Fruit fly (Drosophila melanogaster) whole organism, embryonic: Measurements from ENCODE around the gene Bacc.

Experiments used
- Asciz ChIP-seq: fragments of 200-800 bp; sonication (Bioruptor generic); optimal IDR thresholded peaks from 2 replicates; lab custom pipeline; 2017; ENCODE audit warnings: missing biosample characterization, mild to moderate bottlenecking, missing genetic modification characterization, missing genetic modification reagents
- CG11093 ChIP-seq: fragments of 200-800 bp; sonication (Bioruptor generic); IDR thresholded peaks from 3 replicates; pipeline ENCODE4 v1.3.6; 2022; ENCODE audit warnings: missing biosample characterization, missing genetic modification characterization
- CG11696 ChIP-seq: fragments of 200-800 bp; sonication (Bioruptor generic); IDR thresholded peaks from 2 replicates; pipeline ENCODE4 v1.3.6; 2022; ENCODE audit warnings: missing biosample characterization, missing genetic modification characterization
- CG1529 ChIP-seq: fragments of 200-800 bp; sonication (Bioruptor generic); optimal IDR thresholded peaks from 3 replicates; lab custom pipeline; 2018; ENCODE audit warnings: missing biosample characterization, missing genetic modification characterization
- CG1602 ChIP-seq: fragments of 200-800 bp; sonication (Bioruptor generic); optimal IDR thresholded peaks from 3 replicates; lab custom pipeline; 2016; ENCODE audit warnings: missing biosample characterization, missing genetic modification characterization
- CG16813 ChIP-seq: fragments of 200-800 bp; sonication (Bioruptor generic); IDR thresholded peaks from 3 replicates; pipeline ENCODE4 v1.3.6; 2022; ENCODE audit warnings: missing biosample characterization, missing genetic modification characterization; ENCODE audit not compliant: partially characterized antibody
- CG17359 ChIP-seq: fragments of 200-800 bp; sonication (Bioruptor generic); optimal IDR thresholded peaks from 3 replicates; lab custom pipeline; 2018; ENCODE audit warnings: missing biosample characterization, mild to moderate bottlenecking, missing genetic modification characterization, moderate library complexity
- CG17568 ChIP-seq: fragments of 200-800 bp; sonication (Bioruptor generic); optimal IDR thresholded peaks from 2 replicates; lab custom pipeline; 2018; ENCODE audit warnings: missing biosample characterization, mild to moderate bottlenecking, missing genetic modification characterization, moderate library complexity
- CG1792 ChIP-seq: fragments of 200-800 bp; sonication (Bioruptor generic); optimal IDR thresholded peaks from 2 replicates; lab custom pipeline; 2016; ENCODE audit warnings: missing biosample characterization, missing genetic modification characterization
- CG2120 ChIP-seq: fragments of 200-800 bp; sonication (Bioruptor generic); optimal IDR thresholded peaks from 3 replicates; lab custom pipeline; 2016; ENCODE audit warnings: missing biosample characterization, missing genetic modification characterization
- CG30431 ChIP-seq: fragments of 200-800 bp; sonication (Bioruptor generic); optimal IDR thresholded peaks from 2 replicates; lab custom pipeline; 2017; ENCODE audit warnings: missing biosample characterization, missing genetic modification characterization
- CG33557 ChIP-seq: fragments of 200-800 bp; sonication (Bioruptor generic); optimal IDR thresholded peaks from 2 replicates; lab custom pipeline; 2019; ENCODE audit warnings: missing biosample characterization, mild to moderate bottlenecking, missing genetic modification characterization, moderate library complexity
- CG3838 ChIP-seq: fragments of 200-800 bp; sonication (Bioruptor generic); optimal IDR thresholded peaks from 3 replicates; lab custom pipeline; 2016; ENCODE audit warnings: missing biosample characterization, missing genetic modification characterization
- CG4820 ChIP-seq: fragments of 200-800 bp; sonication (Bioruptor generic); optimal IDR thresholded peaks from 3 replicates; lab custom pipeline; 2016; ENCODE audit warnings: missing biosample characterization, missing genetic modification characterization
- CG6813 ChIP-seq: fragments of 200-800 bp; sonication (Bioruptor generic); optimal IDR thresholded peaks from 2 replicates; lab custom pipeline; 2017; ENCODE audit warnings: missing biosample characterization, missing genetic modification characterization, mild to moderate bottlenecking, moderate library complexity, missing genetic modification reagents
- CG9797 ChIP-seq: fragments of 200-800 bp; sonication (Bioruptor generic); optimal IDR thresholded peaks from 3 replicates; lab custom pipeline; 2018; ENCODE audit warnings: missing biosample characterization, mild to moderate bottlenecking, missing genetic modification characterization
- CoRest ChIP-seq: fragments of 200-800 bp; sonication (Bioruptor generic); optimal IDR thresholded peaks from 3 replicates; lab custom pipeline; 2018; ENCODE audit warnings: missing biosample characterization, mild to moderate bottlenecking, missing genetic modification characterization, moderate library complexity
- D ChIP-seq, 2 experiments: fragments of 200-800 bp in 1 of 2; fragments of >200 bp in 1 of 2; sonication (Bioruptor generic) in 1 of 2; optimal IDR thresholded peaks; 2 replicates in 1 of 2; 3 replicates in 1 of 2; lab custom pipeline; 2017; ENCODE audit warnings: mild to moderate bottlenecking in 1 of 2, missing biosample characterization in 1 of 2, missing genetic modification characterization in 1 of 2, missing genetic modification reagents in 1 of 2
- Dip3 ChIP-seq: fragments of 200-800 bp; sonication (Bioruptor generic); optimal IDR thresholded peaks from 3 replicates; lab custom pipeline; 2016; ENCODE audit warnings: missing biosample characterization, missing genetic modification characterization
- E2f2 ChIP-seq: fragments of 200-800 bp; sonication (Bioruptor generic); IDR thresholded peaks from 2 replicates; pipeline ENCODE4 v1.3.6; 2022; ENCODE audit warnings: missing biosample characterization, missing genetic modification characterization
- Ets65A ChIP-seq: fragments of 200-800 bp; sonication (Bioruptor generic); peaks from one replicate; lab custom pipeline; 2016; ENCODE audit warnings: missing biosample characterization, missing genetic modification characterization
- Gug ChIP-seq: fragments of 200-800 bp; sonication (Bioruptor generic); IDR thresholded peaks from 4 replicates; pipeline ENCODE4 v1.3.6; 2022; ENCODE audit warnings: missing biosample characterization, missing genetic modification characterization
- Hmx ChIP-seq: fragments of 200-800 bp; sonication (Bioruptor generic); optimal IDR thresholded peaks from 2 replicates; lab custom pipeline; 2016; ENCODE audit warnings: missing biosample characterization, missing genetic modification characterization
- Hr51 ChIP-seq, 2 experiments: fragments of 200-800 bp; sonication (Bioruptor generic); optimal IDR thresholded peaks; 2 replicates in 1 of 2; 3 replicates in 1 of 2; lab custom pipeline; 2016 to 2018; ENCODE audit warnings: missing biosample characterization in 2 of 2, missing genetic modification characterization in 2 of 2, mild to moderate bottlenecking in 1 of 2, moderate library complexity in 1 of 2
- Kr ChIP-seq: fragments of 200-800 bp; sonication (Bioruptor generic); optimal IDR thresholded peaks from 2 replicates; lab custom pipeline; 2017; ENCODE audit warnings: missing biosample characterization, mild to moderate bottlenecking, missing genetic modification characterization
- NFAT ChIP-seq: fragments of 200-800 bp; sonication (Bioruptor generic); IDR thresholded peaks from 2 replicates; pipeline ENCODE4 v1.3.6; 2022; ENCODE audit warnings: missing biosample characterization, missing genetic modification characterization
- Oaz ChIP-seq: fragments of 200-800 bp; sonication (Bioruptor generic); IDR thresholded peaks from 2 replicates; pipeline ENCODE4 v1.3.6; 2022; ENCODE audit warnings: missing biosample characterization, missing genetic modification characterization
- Rfx ChIP-seq: fragments of 200-800 bp; sonication (Bioruptor generic); IDR thresholded peaks from 2 replicates; pipeline ENCODE4 v1.3.6; 2022; ENCODE audit warnings: missing biosample characterization, missing genetic modification characterization
- Rx ChIP-seq: fragments of 200-800 bp; sonication (Bioruptor generic); IDR thresholded peaks from 2 replicates; pipeline ENCODE4 v1.3.6; 2022; ENCODE audit warnings: missing biosample characterization, missing genetic modification characterization
- Taf1 ChIP-seq: fragments of 200-800 bp; sonication (Bioruptor generic); IDR thresholded peaks from 2 replicates; pipeline ENCODE4 v1.3.6; 2022; ENCODE audit warnings: missing biosample characterization, missing genetic modification characterization
- Tbp ChIP-seq: fragments of >200 bp; optimal IDR thresholded peaks from 2 replicates; lab custom pipeline; 2018; ENCODE audit warnings: missing biosample characterization, missing genetic modification characterization
- ash1 ChIP-seq: fragments of 200-800 bp; sonication (Bioruptor generic); optimal IDR thresholded peaks from 2 replicates; lab custom pipeline; 2018; ENCODE audit warnings: missing biosample characterization, mild to moderate bottlenecking, missing genetic modification characterization
- bab2 ChIP-seq: fragments of 200-800 bp; sonication (Bioruptor generic); optimal IDR thresholded peaks from 2 replicates; lab custom pipeline; 2016; ENCODE audit warnings: missing biosample characterization, missing genetic modification characterization
- bsh ChIP-seq, 2 experiments: fragments of 200-800 bp; sonication (Bioruptor generic); optimal IDR thresholded peaks; 2 replicates each; lab custom pipeline; 2017 to 2018; ENCODE audit warnings: mild to moderate bottlenecking in 2 of 2, missing biosample characterization in 2 of 2, missing genetic modification characterization in 2 of 2, moderate library complexity in 1 of 2
- crp ChIP-seq, 2 experiments: fragments of 200-800 bp; sonication (Bioruptor generic); optimal IDR thresholded peaks; 2 replicates in 1 of 2; 3 replicates in 1 of 2; lab custom pipeline; 2017; ENCODE audit warnings: missing biosample characterization in 2 of 2, missing genetic modification characterization in 2 of 2, mild to moderate bottlenecking in 1 of 2, moderate library complexity in 1 of 2
- da ChIP-seq: fragments of 200-800 bp; sonication (Bioruptor generic); optimal IDR thresholded peaks from 2 replicates; lab custom pipeline; 2016; ENCODE audit warnings: missing biosample characterization, missing genetic modification characterization
- dysf ChIP-seq: fragments of 200-800 bp; sonication (Bioruptor generic); IDR thresholded peaks from 3 replicates; pipeline ENCODE4 v1.3.6; 2022; ENCODE audit warnings: missing biosample characterization, missing genetic modification characterization
- ftz-f1 ChIP-seq: fragments of 200-800 bp; sonication (Bioruptor generic); optimal IDR thresholded peaks from 2 replicates; lab custom pipeline; 2016; ENCODE audit warnings: missing biosample characterization, missing genetic modification characterization
- gfzf ChIP-seq: fragments of 200-800 bp; sonication (Bioruptor generic); optimal IDR thresholded peaks from 2 replicates; lab custom pipeline; 2016; ENCODE audit warnings: missing biosample characterization, mild to moderate bottlenecking, missing genetic modification characterization, moderate library complexity
- grau ChIP-seq: fragments of 200-800 bp; optimal IDR thresholded peaks from 3 replicates; lab custom pipeline; 2019; ENCODE audit warnings: missing biosample characterization, mild to moderate bottlenecking, missing genetic modification characterization, moderate library complexity
- jing ChIP-seq: fragments of 200-800 bp; sonication (Bioruptor generic); optimal IDR thresholded peaks from 2 replicates; lab custom pipeline; 2018; ENCODE audit warnings: missing biosample characterization, mild to moderate bottlenecking, missing genetic modification characterization
- ken ChIP-seq: fragments of 200-800 bp; sonication (Bioruptor generic); IDR thresholded peaks from 3 replicates; pipeline ENCODE4 v1.3.6; 2022; ENCODE audit warnings: missing biosample characterization, missing genetic modification characterization
- mirr ChIP-seq: fragments of 200-800 bp; sonication (Bioruptor generic); optimal IDR thresholded peaks from 3 replicates; lab custom pipeline; 2018; ENCODE audit warnings: missing biosample characterization, mild to moderate bottlenecking, missing genetic modification characterization
- nau ChIP-seq: fragments of 200-800 bp; sonication (Bioruptor generic); optimal IDR thresholded peaks from 3 replicates; lab custom pipeline; 2017; ENCODE audit warnings: missing biosample characterization, mild to moderate bottlenecking, missing genetic modification characterization, missing genetic modification reagents
- ranshi ChIP-seq: fragments of 200-800 bp; sonication (Bioruptor generic); IDR thresholded peaks from 2 replicates; pipeline ENCODE4 v1.3.6; 2022; ENCODE audit warnings: missing biosample characterization, missing genetic modification characterization
- repo ChIP-seq: fragments of 200-800 bp; sonication (Bioruptor generic); optimal IDR thresholded peaks from 2 replicates; lab custom pipeline; 2016; ENCODE audit warnings: missing biosample characterization, missing genetic modification characterization
- schlank ChIP-seq: fragments of 200-800 bp; sonication (Bioruptor generic); optimal IDR thresholded peaks from 2 replicates; lab custom pipeline; 2018; ENCODE audit warnings: missing biosample characterization, mild to moderate bottlenecking, missing genetic modification characterization
- scrt ChIP-seq: fragments of 200-800 bp; sonication (Bioruptor generic); optimal IDR thresholded peaks from 2 replicates; lab custom pipeline; 2018; ENCODE audit warnings: missing biosample characterization, mild to moderate bottlenecking, missing genetic modification characterization, moderate library complexity
- sima ChIP-seq: fragments of 200-800 bp; sonication (Bioruptor generic); optimal IDR thresholded peaks from 2 replicates; lab custom pipeline; 2016; ENCODE audit warnings: missing biosample characterization, missing genetic modification characterization

Bacc gene

DNA sequence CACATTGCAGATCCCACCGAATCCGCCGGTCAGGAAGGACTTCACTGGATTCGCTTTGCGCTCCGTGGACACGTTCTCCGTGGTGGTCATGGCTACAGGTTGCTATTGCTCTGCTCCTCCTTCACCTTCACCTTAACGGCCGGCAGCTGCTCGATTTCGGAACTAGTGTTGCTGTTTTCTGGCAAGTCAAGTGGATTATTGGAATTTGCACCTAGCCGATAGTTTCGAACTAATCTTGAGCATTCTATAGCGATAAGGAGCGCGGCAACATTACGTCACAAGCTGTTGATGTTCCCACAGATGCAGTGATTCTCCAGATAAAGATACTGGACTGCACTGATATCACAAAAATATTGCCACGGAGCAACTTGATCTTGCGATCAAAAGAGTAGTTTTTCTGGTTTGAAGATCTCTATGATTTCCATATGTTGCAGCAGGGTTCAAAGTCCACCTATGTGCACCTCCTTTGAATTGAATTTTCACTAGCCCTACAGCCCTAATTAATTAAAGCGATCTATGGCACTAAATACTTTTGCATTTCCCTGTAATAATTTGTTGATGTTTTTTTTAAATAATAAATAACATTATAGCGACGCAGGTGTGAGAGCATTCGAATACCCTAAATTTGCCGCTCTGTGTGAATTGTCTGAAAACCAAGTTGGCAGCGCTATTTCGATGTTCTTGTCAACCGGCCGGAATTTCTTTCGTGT, 17.4 kb downstream of the Bacc start, which contains the start of the genes colt and HINT1 (continued):
- TF ChIP-seq gfzf (peak; percentile 91), mirr (GFP tag; lab: Kevin White, UChicago) (peak; percentile 41), Rx (GFP tag; lab: Robert Waterston, UW) (no peak), Kr (no peak), bsh (GFP tag; optimal IDR thresholded peaks at IDR 0.05; lab: Kevin White, UChicago) (peak in 1 of 2 experiments; percentile 92), CG3838 (no peak), CoRest (peak; percentile 47), CG16813 (GFP tag; lab: Robert Waterston, UW) (no peak; the same call in 2 of the 3 replicates), CG17359 (tag; lab: Kevin White, UChicago) (no peak), NFAT (GFP tag; lab: Robert Waterston, UW) (peak; percentile 51; the same call in 1 of the 2 replicates), Dip3 (no peak), CG9797 (GFP tag; lab: Kevin White, UChicago) (peak; percentile 74), scrt (peak; percentile 19), da (no peak), crp (GFP tag; optimal IDR thresholded peaks at IDR 0.05; lab: Kevin White, UChicago) (peak in 1 of 2 experiments; percentile 54), CG1529 (GFP tag; lab: Kevin White, UChicago) (no peak), ranshi (GFP tag; lab: Robert Waterston, UW) (no peak), ftz-f1 (GFP tag; lab: Kevin White, UChicago) (no peak), dysf (GFP tag; lab: Robert Waterston, UW) (no peak), jing (GFP tag; lab: Kevin White, UChicago) (no peak), grau (tag; lab: Kevin White, UChicago) (peak; percentile 38), CG6813 (GFP tag; lab: Kevin White, UChicago) (no peak), CG33557 (no peak), Tbp (GFP tag; lab: Kevin White, UChicago) (no peak), repo (GFP tag; lab: Kevin White, UChicago) (no peak), sima (no peak), CG4820 (GFP tag; lab: Kevin White, UChicago) (no peak), bab2 (no peak), Oaz (GFP tag; lab: Robert Waterston, UW) (no peak), nau (no peak), D (optimal IDR thresholded peaks at IDR 0.05; lab: Kevin White, UChicago) (no peak), D (GFP tag; optimal IDR thresholded peaks at IDR 0.05; lab: Kevin White, UChicago) (no peak), ken (no peak), Hmx (GFP tag; lab: Kevin White, UChicago) (no peak), Ets65A (no peak), ash1 (GFP tag; lab: Kevin White, UChicago) (no peak), CG11093 (GFP tag; lab: Robert Waterston, UW) (no peak), Gug (GFP tag; lab: Robert Waterston, UW) (no peak), Taf1 (no peak), E2f2 (GFP tag; lab: Robert Waterston, UW) (no peak; the same call in 1 of the 2 replicates), CG1602 (no peak), Hr51 (GFP tag; optimal IDR thresholded peaks at IDR 0.05; lab: Kevin White, UChicago) (no peak), CG11696 (GFP tag; lab: Robert Waterston, UW) (no peak), CG1792 (GFP tag; lab: Kevin White, UChicago) (no peak), CG30431 (GFP tag; lab: Kevin White, UChicago) (no peak), CG17568 (GFP tag; lab: Kevin White, UChicago) (no peak), schlank (tag; lab: Kevin White, UChicago) (no peak), Rfx (peak; percentile 37; the same call in 1 of the 2 replicates), CG2120 (GFP tag; lab: Kevin White, UChicago) (peak; percentile 31), Asciz (GFP tag; lab: Kevin White, UChicago) (no peak)
